Fruit fly (Drosophila melanogaster) whole organism, pupa: ENCODE measurements around the gene RabX2.

Experiments used
- CG10348 ChIP-seq: fragments of 200-800 bp; sonication (Bioruptor generic); IDR thresholded peaks from 2 replicates; pipeline ENCODE4 v1.3.6; 2022; ENCODE audit warnings: missing biosample characterization, missing genetic modification characterization
- CG12605 ChIP-seq: fragments of 200-800 bp; sonication (Bioruptor generic); IDR thresholded peaks from 2 replicates; pipeline ENCODE4 v1.3.6; 2022; ENCODE audit warnings: missing biosample characterization, missing genetic modification characterization
- CG13204 ChIP-seq: fragments of 200-800 bp; sonication (Bioruptor generic); optimal IDR thresholded peaks from 2 replicates; lab custom pipeline; 2018; ENCODE audit warnings: missing biosample characterization, mild to moderate bottlenecking, missing genetic modification characterization, moderate library complexity
- CG17806 ChIP-seq: fragments of 200-800 bp; sonication (Bioruptor generic); optimal IDR thresholded peaks from 2 replicates; lab custom pipeline; 2018; ENCODE audit warnings: missing biosample characterization, mild to moderate bottlenecking, missing genetic modification characterization, moderate library complexity
- CG34367 ChIP-seq: fragments of 200-800 bp; sonication (Bioruptor generic); optimal IDR thresholded peaks from 2 replicates; lab custom pipeline; 2018; ENCODE audit warnings: missing biosample characterization, mild to moderate bottlenecking, missing genetic modification characterization
- CG8159 ChIP-seq: fragments of 200-800 bp; sonication (Bioruptor generic); optimal IDR thresholded peaks from 3 replicates; lab custom pipeline; 2018; ENCODE audit warnings: missing biosample characterization, mild to moderate bottlenecking, missing genetic modification characterization, moderate library complexity
- CG8301 ChIP-seq: fragments of 200-800 bp; sonication (Bioruptor generic); optimal IDR thresholded peaks from 2 replicates; lab custom pipeline; 2018; ENCODE audit warnings: missing biosample characterization, mild to moderate bottlenecking, missing genetic modification characterization
- EcR ChIP-seq: fragments of 200-800 bp; sonication (Bioruptor generic); optimal IDR thresholded peaks from 3 replicates; lab custom pipeline; 2019; ENCODE audit warnings: missing biosample characterization, missing genetic modification characterization, mild to moderate bottlenecking, moderate library complexity, missing genetic modification reagents
- Pif1A ChIP-seq: fragments of 200-800 bp; sonication (Bioruptor generic); optimal IDR thresholded peaks from 3 replicates; lab custom pipeline; 2016; ENCODE audit warnings: missing biosample characterization, missing genetic modification characterization
- Pif1B ChIP-seq: fragments of 200-800 bp; sonication (Bioruptor generic); optimal IDR thresholded peaks from 3 replicates; lab custom pipeline; 2016; ENCODE audit warnings: missing biosample characterization, missing genetic modification characterization
- Snoo ChIP-seq: fragments of 200-800 bp; sonication (Bioruptor generic); optimal IDR thresholded peaks from 3 replicates; lab custom pipeline; 2017; ENCODE audit warnings: missing biosample characterization, mild to moderate bottlenecking, missing genetic modification characterization, inconsistent platforms
- fd96Ca ChIP-seq: fragments of 200-800 bp; sonication (Bioruptor generic); IDR thresholded peaks from 3 replicates; pipeline ENCODE4 v1.3.6; 2022; ENCODE audit warnings: missing biosample characterization, missing genetic modification characterization

dm6 chrX:10386183-10386582, 31.0 kb upstream of the RabX2 start:
- TF ChIP-seq CG12605: no peak
- no peak for TF ChIP-seq Snoo (tag; lab: Kevin White, UChicago)
- TF ChIP-seq CG34367 (tag; lab: Kevin White, UChicago): no peak
- no peak for TF ChIP-seq fd96Ca
- TF ChIP-seq CG8301 (tag; lab: Kevin White, UChicago): no peak
- TF ChIP-seq Pif1A (GFP tag; lab: Kevin White, UChicago): no peak
- no peak for TF ChIP-seq CG10348
- no peak for TF ChIP-seq Pif1B (GFP tag; lab: Kevin White, UChicago)
- no peak for TF ChIP-seq CG13204 (GFP tag; lab: Kevin White, UChicago)
- TF ChIP-seq CG8159: no peak
- no peak for TF ChIP-seq CG17806
- TF ChIP-seq EcR (GFP tag; lab: Kevin White, UChicago): no peak
